Fruit fly (Drosophila melanogaster) whole organism, adult: ENCODE results near the gene CG33978.

Experiments
- CG11617 ChIP-seq: fragments of 200-800 bp; sonication (Bioruptor generic); optimal IDR thresholded peaks from 2 replicates; lab custom pipeline; 2017; ENCODE audit warnings: mild to moderate bottlenecking, missing biosample characterization, missing genetic modification reagents, missing genetic modification characterization
- CG12768 ChIP-seq: fragments of 200-800 bp; sonication (Bioruptor generic); optimal IDR thresholded peaks from 2 replicates; lab custom pipeline; 2017; ENCODE audit warnings: missing biosample characterization, missing genetic modification characterization, mild to moderate bottlenecking, moderate library complexity, missing genetic modification reagents
- CG14711 ChIP-seq: fragments of 200-800 bp; sonication (Bioruptor generic); optimal IDR thresholded peaks from 2 replicates; lab custom pipeline; 2018; ENCODE audit warnings: missing biosample characterization, mild to moderate bottlenecking, missing genetic modification characterization, moderate library complexity
- CG1620 ChIP-seq: fragments of 200-800 bp; sonication (Bioruptor generic); optimal IDR thresholded peaks from 2 replicates; lab custom pipeline; 2016; ENCODE audit warnings: missing biosample characterization, missing genetic modification characterization
- CG33017 ChIP-seq: fragments of 200-800 bp; sonication (Bioruptor generic); optimal IDR thresholded peaks from 2 replicates; lab custom pipeline; 2018; ENCODE audit warnings: missing biosample characterization, mild to moderate bottlenecking, missing genetic modification characterization, moderate library complexity
- CG5204 ChIP-seq: fragments of 200-800 bp; sonication (Bioruptor generic); optimal IDR thresholded peaks from 2 replicates; lab custom pipeline; 2016; ENCODE audit warnings: missing biosample characterization, missing genetic modification characterization
- CG7045 ChIP-seq: fragments of 200-800 bp; sonication (Bioruptor generic); optimal IDR thresholded peaks from 2 replicates; lab custom pipeline; 2017; ENCODE audit warnings: missing biosample characterization, mild to moderate bottlenecking, missing genetic modification characterization
- CG7101 ChIP-seq: fragments of 200-800 bp; sonication (Bioruptor generic); optimal IDR thresholded peaks from 2 replicates; lab custom pipeline; 2018; ENCODE audit warnings: missing biosample characterization, mild to moderate bottlenecking, missing genetic modification characterization, moderate library complexity
- Clk ChIP-seq: fragments of 200-800 bp; sonication (Bioruptor generic); optimal IDR thresholded peaks from 2 replicates; lab custom pipeline; 2017; ENCODE audit warnings: missing biosample characterization, missing genetic modification characterization
- Crg-1 ChIP-seq: fragments of 200-800 bp; sonication (Bioruptor generic); optimal IDR thresholded peaks from 2 replicates; lab custom pipeline; 2016; ENCODE audit warnings: missing biosample characterization, missing genetic modification characterization
- Hr96 ChIP-seq: fragments of 200-800 bp; sonication (Bioruptor generic); optimal IDR thresholded peaks from 2 replicates; lab custom pipeline; 2016; ENCODE audit warnings: missing biosample characterization, missing genetic modification characterization
- Mnt ChIP-seq: fragments of 200-800 bp; sonication (Bioruptor generic); optimal IDR thresholded peaks from 2 replicates; lab custom pipeline; 2016; ENCODE audit warnings: missing biosample characterization, mild to moderate bottlenecking, missing genetic modification characterization
- bab1 ChIP-seq: fragments of 200-800 bp; sonication (Bioruptor generic); optimal IDR thresholded peaks from 3 replicates; lab custom pipeline; 2019; ENCODE audit warnings: missing biosample characterization, mild to moderate bottlenecking, missing genetic modification characterization, moderate library complexity
- cic ChIP-seq: fragments of 200-800 bp; sonication (Bioruptor generic); optimal IDR thresholded peaks from 2 replicates; lab custom pipeline; 2017; ENCODE audit warnings: missing biosample characterization, mild to moderate bottlenecking, missing genetic modification characterization, moderate library complexity
- cnc ChIP-seq, 2 experiments: fragments of >200 bp; optimal IDR thresholded peaks; 2 replicates each; lab custom pipeline; 2017
- kay ChIP-seq: fragments of 200-800 bp; sonication (Bioruptor generic); peaks from one replicate; lab custom pipeline; 2016; ENCODE audit warnings: missing biosample characterization, missing genetic modification characterization, borderline replicate concordance
- ovo ChIP-seq: fragments of 200-800 bp; sonication (Bioruptor generic); optimal IDR thresholded peaks from 2 replicates; lab custom pipeline; 2016; ENCODE audit warnings: missing biosample characterization, missing genetic modification characterization
- pad ChIP-seq: fragments of 200-800 bp; sonication (Bioruptor generic); optimal IDR thresholded peaks from 3 replicates; lab custom pipeline; 2017; ENCODE audit warnings: missing biosample characterization, missing genetic modification characterization, mild to moderate bottlenecking, moderate library complexity, missing genetic modification reagents
- tj ChIP-seq: fragments of 200-800 bp; sonication (Bioruptor generic); optimal IDR thresholded peaks from 3 replicates; lab custom pipeline; 2017; ENCODE audit warnings: missing biosample characterization, mild to moderate bottlenecking, missing genetic modification characterization, moderate library complexity
- toe ChIP-seq: fragments of 200-800 bp; sonication (Bioruptor generic); optimal IDR thresholded peaks from 2 replicates; lab custom pipeline; 2016; ENCODE audit warnings: missing biosample characterization, missing genetic modification characterization

The CG33978 gene

DNA sequence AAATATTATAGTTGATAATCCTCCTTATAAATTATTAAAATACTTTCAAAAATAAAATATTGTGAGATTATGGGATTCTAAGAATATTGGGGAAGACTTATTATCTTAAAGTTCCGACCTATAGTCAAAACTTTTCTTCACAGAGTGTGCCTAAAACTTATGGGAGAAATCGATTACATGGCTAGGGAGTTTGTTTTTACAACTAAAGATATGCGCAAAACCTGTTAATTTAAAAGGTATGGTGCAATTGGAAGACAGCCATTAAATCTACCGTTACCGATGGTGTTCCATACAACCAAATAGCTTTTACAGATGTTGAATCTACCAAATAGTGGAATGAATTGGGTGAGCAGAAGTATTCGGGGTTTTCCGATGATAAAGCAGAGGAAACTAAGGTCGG, at the start of gene CG33978:
Gene CG33978 (minus strand): TSS at position 395 of the 400 bp plus-strand sequence.
- no peak for TF ChIP-seq CG1620 (GFP tag; lab: Kevin White, UChicago)
- no peak for TF ChIP-seq CG5204
- TF ChIP-seq cnc (optimal IDR thresholded peaks at IDR 0.05; lab: Kevin White, UChicago), result no peak
- no peak for TF ChIP-seq CG14711 (tag; lab: Kevin White, UChicago)
- TF ChIP-seq CG7045 (GFP tag; lab: Kevin White, UChicago), result no peak
- no peak for TF ChIP-seq cic
- TF ChIP-seq CG33017, result no peak
- no peak for TF ChIP-seq CG11617
- no peak for TF ChIP-seq CG7101 (tag; lab: Kevin White, UChicago)
- TF ChIP-seq CG12768 (GFP tag; lab: Kevin White, UChicago), result no peak
- TF ChIP-seq Hr96 (GFP tag; lab: Kevin White, UChicago), result no peak
- no peak for TF ChIP-seq ovo (GFP tag; lab: Kevin White, UChicago)
- TF ChIP-seq pad (GFP tag; lab: Kevin White, UChicago), result no peak
- TF ChIP-seq bab1, result no peak
- TF ChIP-seq Crg-1 (GFP tag; lab: Kevin White, UChicago), result no peak
- TF ChIP-seq tj (GFP tag; lab: Kevin White, UChicago), result no peak
- TF ChIP-seq toe (GFP tag; lab: Kevin White, UChicago), result no peak
- no peak for TF ChIP-seq Mnt

DNA sequence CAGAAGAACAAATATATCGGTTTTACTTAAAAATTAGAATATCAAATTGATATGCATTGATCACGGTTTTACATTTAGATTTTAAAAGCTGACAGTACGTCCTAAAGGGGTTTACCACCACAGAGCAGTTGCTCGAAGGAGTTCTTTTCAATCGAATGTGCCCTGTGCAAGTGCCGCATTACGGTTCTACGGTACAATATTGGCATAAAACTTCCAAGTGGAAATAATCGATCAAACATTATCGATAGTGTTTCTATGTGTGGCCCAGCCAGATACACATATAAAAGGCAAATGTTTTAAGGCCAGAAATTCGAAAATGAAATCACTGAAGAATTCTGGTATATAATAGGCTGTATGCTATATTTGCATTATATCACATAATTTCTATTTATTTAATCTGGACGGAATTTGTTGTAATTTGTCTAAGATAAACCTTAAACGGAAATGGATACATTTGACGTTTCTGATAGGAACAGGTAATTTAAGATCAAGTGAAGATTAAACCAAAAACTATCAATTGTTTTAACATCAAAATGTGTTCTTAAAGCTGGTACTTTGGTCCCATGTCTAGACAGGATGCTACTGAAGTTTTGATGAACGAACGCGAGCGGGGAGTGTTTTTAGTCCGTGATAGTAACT, 34.7 kb upstream of the CG33978 start, which contains the start of gene Crk:
Gene Crk (plus strand): TSS at position 214 of the 639 bp plus-strand sequence.
- TF ChIP-seq pad (GFP tag; lab: Kevin White, UChicago), result no peak
- TF ChIP-seq bab1, result peak; percentile 3
- peak; percentile 33 for TF ChIP-seq CG1620 (GFP tag; lab: Kevin White, UChicago)
- peak; percentile 75 for TF ChIP-seq kay

DNA sequence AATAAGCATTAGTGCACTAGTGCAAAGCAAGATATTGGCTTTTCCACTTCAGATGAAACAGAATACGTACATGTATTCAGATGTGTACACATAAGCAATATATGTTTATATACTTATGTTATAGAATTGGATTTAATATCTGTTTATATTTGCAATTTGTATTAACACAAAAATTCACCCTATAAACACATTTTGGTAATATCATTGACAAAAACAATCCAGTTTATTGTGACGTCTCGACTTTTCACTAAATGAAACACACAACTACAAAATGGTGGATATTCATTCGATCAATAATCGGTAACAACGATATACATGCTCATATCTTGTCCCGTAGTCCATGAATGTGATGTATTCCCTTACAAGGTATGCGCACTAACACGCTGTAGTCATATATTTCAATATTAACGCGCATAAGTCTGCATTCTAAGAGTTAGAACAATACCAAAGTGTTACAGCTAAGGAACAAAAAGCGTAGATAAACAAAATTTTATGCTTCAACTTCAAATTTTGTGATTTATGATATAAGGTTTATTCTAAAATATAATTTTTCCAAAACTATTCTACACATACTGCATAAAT, 30.3 kb upstream of the CG33978 start, which contains the start of gene CG31998:
Gene CG31998 (minus strand): TSS at position 275 of the 582 bp plus-strand sequence.
- TF ChIP-seq CG5204 (peak; percentile 42), CG33017 (peak; percentile 9), pad (GFP tag; lab: Kevin White, UChicago) (no peak), bab1 (peak; percentile 66)

DNA sequence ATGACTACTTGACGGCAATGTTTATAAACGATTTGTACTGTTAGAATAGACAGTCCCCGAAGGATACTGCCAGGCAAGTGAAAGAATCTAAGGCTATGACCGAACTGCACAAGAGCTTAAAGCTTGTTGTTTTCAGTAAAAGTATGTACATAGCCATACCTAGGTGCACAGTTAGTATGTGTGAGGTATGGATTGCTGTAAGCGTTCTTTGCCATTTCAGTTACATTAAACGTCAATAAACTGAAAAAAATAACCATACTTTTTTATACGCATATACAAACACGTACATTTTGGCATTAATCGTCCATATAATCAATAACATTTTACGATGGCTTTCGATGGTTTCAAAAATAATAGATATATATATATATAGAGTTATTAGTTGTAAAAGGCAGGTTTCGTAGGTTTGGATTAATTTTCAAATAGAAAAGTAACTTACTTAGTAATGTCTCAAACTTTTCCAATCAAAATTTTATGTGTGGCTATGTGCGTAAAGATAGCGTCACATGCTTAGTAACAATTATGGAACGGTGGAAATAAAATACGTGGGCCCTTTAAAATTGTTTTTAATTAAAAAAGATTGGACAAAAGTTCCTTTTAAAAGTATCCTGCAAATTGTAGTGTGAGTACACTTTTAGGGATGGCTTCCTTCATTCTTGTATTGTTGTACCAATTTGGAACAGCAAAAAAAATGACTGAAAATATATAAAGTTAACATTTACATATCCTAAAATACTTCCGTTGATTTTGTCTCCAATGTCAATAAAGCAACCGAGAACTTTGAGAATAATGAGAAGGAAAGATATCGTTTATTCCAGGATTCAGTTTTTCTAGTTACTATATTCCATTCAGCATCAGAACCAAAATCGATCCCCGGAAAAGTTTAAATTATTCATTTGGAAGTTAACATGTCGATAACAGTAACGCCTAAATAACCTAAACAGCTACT, 18.2 kb upstream of the CG33978 start, which contains the start of gene Abcd1:
Gene Abcd1 (minus strand): TSS at position 444 of the 949 bp plus-strand sequence.
- TF ChIP-seq CG1620 (GFP tag; lab: Kevin White, UChicago), result no peak
- TF ChIP-seq kay, result peak; percentile 90
- no peak for TF ChIP-seq toe (GFP tag; lab: Kevin White, UChicago)
- no peak for TF ChIP-seq Crg-1 (GFP tag; lab: Kevin White, UChicago)
- TF ChIP-seq tj (GFP tag; lab: Kevin White, UChicago), result no peak

dm6 chr4:192540-192939, 17.1 kb upstream of the CG33978 start:
- no peak for TF ChIP-seq CG1620 (GFP tag; lab: Kevin White, UChicago)

dm6 chr4:183681-184080, 8.2 kb upstream of the CG33978 start:
- peak; percentile 50 for TF ChIP-seq kay
- no peak for TF ChIP-seq cnc (optimal IDR thresholded peaks at IDR 0.05; lab: Kevin White, UChicago)
- TF ChIP-seq Hr96 (GFP tag; lab: Kevin White, UChicago), result no peak

DNA sequence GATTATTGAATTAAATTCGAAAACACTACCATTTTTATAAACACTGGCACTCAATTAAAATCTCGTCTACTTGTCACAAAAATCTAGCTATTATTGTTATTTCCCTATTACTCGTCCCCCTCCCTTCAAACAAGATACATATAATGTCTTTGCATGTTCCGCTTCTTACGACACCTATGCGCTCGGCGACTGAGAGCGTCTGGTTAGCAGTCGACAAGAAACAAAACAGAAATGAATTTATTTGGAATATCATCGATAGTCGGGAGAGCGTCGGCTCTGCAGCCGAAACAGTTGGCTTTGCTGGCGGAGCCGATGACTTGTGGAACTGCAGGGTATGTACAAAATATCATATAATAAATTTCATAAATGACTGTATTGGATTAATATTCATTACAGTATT, 6.2 kb upstream of the CG33978 start:
- TF ChIP-seq Hr96 (GFP tag; lab: Kevin White, UChicago), result no peak
- TF ChIP-seq tj (GFP tag; lab: Kevin White, UChicago), result no peak
- no peak for TF ChIP-seq cnc (optimal IDR thresholded peaks at IDR 0.05; lab: Kevin White, UChicago)
- no peak for TF ChIP-seq CG5204
- TF ChIP-seq Clk (GFP tag; lab: Kevin White, UChicago), result no peak
- no peak for TF ChIP-seq CG14711 (tag; lab: Kevin White, UChicago)
- no peak for TF ChIP-seq CG33017
- no peak for TF ChIP-seq bab1
- no peak for TF ChIP-seq Crg-1 (GFP tag; lab: Kevin White, UChicago)
- TF ChIP-seq pad (GFP tag; lab: Kevin White, UChicago), result no peak
- TF ChIP-seq CG7101 (tag; lab: Kevin White, UChicago), result no peak
- no peak for TF ChIP-seq Mnt
- no peak for TF ChIP-seq ovo (GFP tag; lab: Kevin White, UChicago)
- TF ChIP-seq kay, result no peak
